Worm (Caenorhabditis elegans): Measurements from ENCODE around the gene srw-21.

Gene srw-21

ce11 chrV:15533864-15534263, 46.0 kb downstream of the srw-21 start, which contains the start of gene F21A3.2:
F21A3.2 (minus strand) TSS chrV:15533964.
- TF ChIP-seq pes-1 (GFP tag; IDR thresholded peaks at IDR 0.05) (no peak), tra-4 (tag; optimal IDR thresholded peaks at IDR 0.05) (no peak), hmbx-1 (tag; optimal IDR thresholded peaks at IDR 0.05) (no peak), aly-1 (tag; optimal IDR thresholded peaks at IDR 0.05) (no peak), tbx-11 (GFP tag; IDR thresholded peaks at IDR 0.05) (no peak), F13C5.2 (tag; optimal IDR thresholded peaks at IDR 0.05) (no peak), hmg-4 (GFP tag; optimal IDR thresholded peaks at IDR 0.05) (no peak), sea-1 (GFP tag; conservative IDR thresholded peaks at IDR 0.05) (no peak), ceh-36 (tag; optimal IDR thresholded peaks at IDR 0.05) (no peak), ceh-13 (GFP tag; optimal IDR thresholded peaks at IDR 0.05) (no peak)

- TF ChIP-seq tbx-11 (GFP tag; IDR thresholded peaks at IDR 0.05) = no peak
- no peak for TF ChIP-seq F13C5.2 (tag; optimal IDR thresholded peaks at IDR 0.05)
These were observed 48.5 kb downstream of the srw-21 start, which contains the start of gene F21A3.4 for ce11 chrV:15536320-15536719. F21A3.4 (plus strand) TSS chrV:15536620.

ce11 chrV:15537923-15538322, 50.1 kb downstream of the srw-21 start, which contains the start of gene prde-1:
prde-1 (plus strand) TSS chrV:15538244.
- TF ChIP-seq tra-4 (tag; optimal IDR thresholded peaks at IDR 0.05) (no peak), ama-1 (optimal IDR thresholded peaks at IDR 0.05) (no peak), sea-1 (GFP tag; conservative IDR thresholded peaks at IDR 0.05) (no peak), tbx-11 (GFP tag; IDR thresholded peaks at IDR 0.05) (no peak), hnd-1 (tag; optimal IDR thresholded peaks at IDR 0.05) (no peak), flt-1 (GFP tag; IDR thresholded peaks at IDR 0.05) (no peak), ceh-13 (GFP tag; optimal IDR thresholded peaks at IDR 0.05) (no peak), pes-1 (GFP tag; IDR thresholded peaks at IDR 0.05) (no peak), hmbx-1 (tag; optimal IDR thresholded peaks at IDR 0.05) (no peak), ets-7 (tag; optimal IDR thresholded peaks at IDR 0.05) (no peak), tbx-37 (GFP tag; conservative IDR thresholded peaks at IDR 0.05) (no peak), aly-1 (tag; optimal IDR thresholded peaks at IDR 0.05) (no peak), scrt-1 (GFP tag; IDR thresholded peaks at IDR 0.05) (no peak), hmg-4 (GFP tag; optimal IDR thresholded peaks at IDR 0.05) (no peak), B0310.2 (tag; optimal IDR thresholded peaks at IDR 0.05) (no peak), F13C5.2 (tag; optimal IDR thresholded peaks at IDR 0.05) (no peak), ceh-36 (tag; optimal IDR thresholded peaks at IDR 0.05) (no peak)
